Worm (Caenorhabditis elegans) whole organism, L2 larva: ENCODE results near the gene sprp-4.

Source experiments
- C34F6.9 ChIP-seq: fragments of 150-350 bp; optimal IDR thresholded peaks from 2 replicates; lab custom pipeline; 2014; ENCODE audit warnings: missing biosample characterization, missing genetic modification characterization
- F13H6.1 ChIP-seq: sonication (generic microtip); optimal IDR thresholded peaks from 2 replicates; lab custom pipeline; 2016; ENCODE audit warnings: missing genetic modification characterization, missing compliant biosample characterization
- R02D3.7 ChIP-seq: fragments of 150-350 bp; optimal IDR thresholded peaks from 2 replicates; lab custom pipeline; 2014; ENCODE audit warnings: missing biosample characterization, missing genetic modification characterization
- Y55F3AM.14 ChIP-seq: fragments of 200-800 bp; sonication (Bioruptor generic); optimal IDR thresholded peaks from 2 replicates; lab custom pipeline; 2018; ENCODE audit warnings: mild to moderate bottlenecking, missing genetic modification characterization, missing compliant biosample characterization
- ZK546.5 ChIP-seq: sonication (generic microtip); optimal IDR thresholded peaks from 2 replicates; lab custom pipeline; 2017; ENCODE audit warnings: missing biosample characterization, missing genetic modification characterization
- alr-1 ChIP-seq: fragments of 150-350 bp; optimal IDR thresholded peaks from 2 replicates; lab custom pipeline; 2014; ENCODE audit warnings: missing biosample characterization, missing genetic modification characterization
- ama-1 ChIP-seq: fragments of 150-350 bp; optimal IDR thresholded peaks from 2 replicates; lab custom pipeline; 2018; ENCODE audit warnings: inconsistent platforms
- blmp-1 ChIP-seq: sonication (generic microtip); optimal IDR thresholded peaks from 2 replicates; lab custom pipeline; 2017; ENCODE audit warnings: missing genetic modification characterization, mild to moderate bottlenecking, missing compliant biosample characterization, antibody characterized with exemption, moderate library complexity; ENCODE audit not compliant: insufficient read depth
- ceh-16 ChIP-seq: fragments of 150-350 bp; optimal IDR thresholded peaks from 2 replicates; lab custom pipeline; 2014; ENCODE audit warnings: missing biosample characterization, missing genetic modification characterization
- ceh-82 ChIP-seq: fragments of 150-350 bp; optimal IDR thresholded peaks from 2 replicates; lab custom pipeline; 2014; ENCODE audit warnings: missing biosample characterization, missing genetic modification characterization
- crh-2 ChIP-seq: sonication (generic microtip); optimal IDR thresholded peaks from 2 replicates; lab custom pipeline; 2017; ENCODE audit warnings: missing biosample characterization, missing genetic modification characterization
- dmd-4 ChIP-seq: sonication (generic microtip); optimal IDR thresholded peaks from 2 replicates; lab custom pipeline; 2017; ENCODE audit warnings: missing biosample characterization, missing genetic modification characterization
- egl-27 ChIP-seq: sonication (generic microtip); optimal IDR thresholded peaks from 3 replicates; lab custom pipeline; 2017; ENCODE audit warnings: missing biosample characterization, missing genetic modification reagents, missing genetic modification characterization
- elt-1 ChIP-seq: fragments of 150-350 bp; optimal IDR thresholded peaks from 2 replicates; lab custom pipeline; 2014; ENCODE audit warnings: missing biosample characterization, missing genetic modification characterization
- elt-3 ChIP-seq: sonication (generic microtip); optimal IDR thresholded peaks from 2 replicates; lab custom pipeline; 2017; ENCODE audit warnings: missing biosample characterization, missing genetic modification characterization
- fos-1 ChIP-seq: fragments of 150-350 bp; optimal IDR thresholded peaks from 2 replicates; lab custom pipeline; 2014; ENCODE audit warnings: missing biosample characterization, missing genetic modification characterization
- lin-11 ChIP-seq: fragments of 150-350 bp; sonication (generic microtip); optimal IDR thresholded peaks from 2 replicates; lab custom pipeline; 2014; ENCODE audit warnings: missing biosample characterization, missing genetic modification characterization, inconsistent platforms, mixed read lengths
- lin-13 ChIP-seq: fragments of 150-350 bp; optimal IDR thresholded peaks from 2 replicates; lab custom pipeline; 2014; ENCODE audit warnings: missing biosample characterization, missing genetic modification reagents, missing genetic modification characterization
- lin-39 ChIP-seq: fragments of 150-350 bp; optimal IDR thresholded peaks from 2 replicates; lab custom pipeline; 2014; ENCODE audit warnings: missing biosample characterization, missing genetic modification reagents, missing genetic modification characterization
- lsy-2 ChIP-seq, 2 experiments: fragments of 150-350 bp in 1 of 2; sonication (generic microtip) in 1 of 2; optimal IDR thresholded peaks; 2 replicates each; lab custom pipeline; 2014 to 2017; ENCODE audit warnings: missing biosample characterization in 2 of 2, missing genetic modification characterization in 2 of 2
- mab-5 ChIP-seq: fragments of 150-350 bp; optimal IDR thresholded peaks from 2 replicates; lab custom pipeline; 2014; ENCODE audit warnings: missing biosample characterization, missing genetic modification characterization
- mdl-1 ChIP-seq, 2 experiments: fragments of 150-350 bp in 1 of 2; sonication (generic microtip) in 1 of 2; optimal IDR thresholded peaks; 2 replicates each; lab custom pipeline; 2017; ENCODE audit warnings: missing biosample characterization in 2 of 2, missing genetic modification characterization in 2 of 2
- nhr-10 ChIP-seq: sonication (generic microtip); optimal IDR thresholded peaks from 2 replicates; lab custom pipeline; 2017; ENCODE audit warnings: missing biosample characterization, missing genetic modification characterization
- nhr-11 ChIP-seq: fragments of 150-350 bp; optimal IDR thresholded peaks from 2 replicates; lab custom pipeline; 2014; ENCODE audit warnings: missing biosample characterization, missing genetic modification characterization
- nhr-129 ChIP-seq: fragments of 150-350 bp; optimal IDR thresholded peaks from 2 replicates; lab custom pipeline; 2014; ENCODE audit warnings: missing biosample characterization, missing genetic modification characterization
- nhr-21 ChIP-seq: fragments of 150-350 bp; optimal IDR thresholded peaks from 2 replicates; lab custom pipeline; 2014; ENCODE audit warnings: missing biosample characterization, missing genetic modification characterization
- nhr-23 ChIP-seq: fragments of 150-350 bp; optimal IDR thresholded peaks from 2 replicates; lab custom pipeline; 2014; ENCODE audit warnings: missing biosample characterization, missing genetic modification reagents, missing genetic modification characterization
- nhr-237 ChIP-seq: fragments of 150-350 bp; optimal IDR thresholded peaks from 2 replicates; lab custom pipeline; 2014; ENCODE audit warnings: missing biosample characterization, missing genetic modification characterization
- nhr-25 ChIP-seq: fragments of 150-350 bp; sonication (generic microtip); optimal IDR thresholded peaks from 3 replicates; lab custom pipeline; 2014; ENCODE audit warnings: missing biosample characterization, missing genetic modification characterization
- nhr-6 ChIP-seq: fragments of 150-350 bp; optimal IDR thresholded peaks from 2 replicates; lab custom pipeline; 2014; ENCODE audit warnings: missing biosample characterization, missing genetic modification characterization
- nhr-77 ChIP-seq: fragments of 150-350 bp; optimal IDR thresholded peaks from 2 replicates; lab custom pipeline; 2014; ENCODE audit warnings: missing biosample characterization, missing genetic modification characterization
- peb-1 ChIP-seq: fragments of 150-350 bp; optimal IDR thresholded peaks from 2 replicates; lab custom pipeline; 2014; ENCODE audit warnings: missing biosample characterization, missing genetic modification characterization
- sem-4 ChIP-seq: fragments of 150-350 bp; optimal IDR thresholded peaks from 2 replicates; lab custom pipeline; 2014; ENCODE audit warnings: missing biosample characterization, missing genetic modification reagents, missing genetic modification characterization
- sma-3 ChIP-seq: sonication (generic microtip); optimal IDR thresholded peaks from 2 replicates; lab custom pipeline; 2016; ENCODE audit warnings: missing genetic modification reagents, missing genetic modification characterization, missing compliant biosample characterization
- sma-9 ChIP-seq, 2 experiments: fragments of 150-350 bp in 1 of 2; sonication (generic microtip) in 1 of 2; optimal IDR thresholded peaks; 2 replicates each; lab custom pipeline; 2014 to 2016; ENCODE audit warnings: missing genetic modification characterization in 2 of 2, mild to moderate bottlenecking in 1 of 2, missing biosample characterization in 1 of 2, missing compliant biosample characterization in 1 of 2, missing genetic modification reagents in 1 of 2, moderate library complexity in 1 of 2
- unc-55 ChIP-seq: fragments of 150-350 bp; sonication (generic microtip); optimal IDR thresholded peaks from 3 replicates; lab custom pipeline; 2014; ENCODE audit warnings: missing biosample characterization, missing genetic modification reagents, missing genetic modification characterization
- zag-1 ChIP-seq: fragments of 150-350 bp; optimal IDR thresholded peaks from 2 replicates; lab custom pipeline; 2014; ENCODE audit warnings: missing biosample characterization, missing genetic modification characterization
- ztf-1 ChIP-seq: fragments of 200-800 bp; sonication (Bioruptor generic); conservative IDR thresholded peaks from 2 replicates; pipeline ENCODE4 v1.3.6; 2022; ENCODE audit warnings: missing genetic modification characterization, missing compliant biosample characterization
- ztf-11 ChIP-seq: sonication (generic microtip); optimal IDR thresholded peaks from 2 replicates; lab custom pipeline; 2017; ENCODE audit warnings: missing biosample characterization, missing genetic modification characterization

sprp-4 gene

ce11 chrX:8810908-8811307 is 42.5 kb downstream of the sprp-4 start, which contains the start of gene R04E5.9 (continued):
- TF ChIP-seq ama-1 = peak; percentile 7
- TF ChIP-seq peb-1 (tag; lab: Kevin White, UChicago) = peak; percentile 13
- peak; percentile 64 for TF ChIP-seq nhr-25 (tag; lab: Kevin White, UChicago)
- no peak for TF ChIP-seq elt-3
- TF ChIP-seq nhr-6 (tag; lab: Kevin White, UChicago) = peak; percentile 42
- no peak for TF ChIP-seq nhr-237 (tag; lab: Kevin White, UChicago)
- no peak for TF ChIP-seq nhr-10 (tag; lab: Kevin White, UChicago)
- TF ChIP-seq sma-3 (GFP tag; lab: Kevin White, UChicago) = peak; percentile 72
- peak; percentile 83 for TF ChIP-seq lin-13
- peak; percentile 92 for TF ChIP-seq F13H6.1 (tag; lab: Kevin White, UChicago)
- peak; percentile 93 for TF ChIP-seq nhr-129 (tag; lab: Kevin White, UChicago)
- no peak for TF ChIP-seq ztf-11
- peak; percentile 86 for TF ChIP-seq egl-27 (tag; lab: Kevin White, UChicago)
- TF ChIP-seq dmd-4 (tag; lab: Kevin White, UChicago) = no peak

ce11 chrX:8808740-8809139 is 44.7 kb downstream of the sprp-4 start:
- TF ChIP-seq C34F6.9 (tag; lab: Kevin White, UChicago) (no peak), Y55F3AM.14 (no peak), egl-27 (tag; lab: Kevin White, UChicago) (no peak), nhr-6 (tag; lab: Kevin White, UChicago) (no peak), nhr-77 (tag; lab: Kevin White, UChicago) (no peak), fos-1 (tag; lab: Kevin White, UChicago) (no peak), crh-2 (tag; lab: Kevin White, UChicago) (no peak), nhr-25 (tag; lab: Kevin White, UChicago) (no peak), unc-55 (peak; percentile 36)

DNA sequence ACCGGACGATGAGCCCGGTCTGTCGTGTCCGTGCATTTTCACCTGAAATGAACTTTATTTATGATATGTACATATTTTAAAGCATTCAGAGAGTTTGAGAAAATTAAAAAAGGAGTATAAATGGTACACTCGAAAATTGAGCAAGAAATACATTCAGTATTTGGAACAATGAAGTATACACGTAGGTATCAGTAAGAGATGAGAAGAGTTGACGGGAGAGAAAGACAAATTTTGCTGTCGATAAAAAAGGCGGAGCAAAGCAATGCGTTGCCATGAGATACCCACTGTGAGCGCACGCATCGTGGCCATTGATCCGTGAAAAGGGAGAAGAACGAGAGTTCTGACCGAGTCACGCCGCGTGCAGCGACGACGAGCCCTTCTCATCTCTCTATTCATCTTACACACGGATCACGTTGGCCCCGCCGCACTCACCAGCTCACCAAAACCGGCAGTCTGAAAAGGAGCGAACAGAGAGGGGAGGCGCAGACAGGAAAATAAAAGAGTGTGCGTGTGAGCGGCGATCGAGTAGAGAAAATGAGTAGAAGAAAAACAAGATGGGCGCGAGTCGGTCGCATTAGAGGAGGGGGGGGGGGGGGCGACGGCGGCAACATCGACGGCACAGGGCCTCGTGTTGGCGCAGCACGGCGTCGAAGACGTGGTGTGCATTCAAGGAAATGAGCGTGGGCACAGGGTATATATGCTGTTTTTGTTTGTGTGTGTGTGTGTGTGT is 47.2 kb downstream of the sprp-4 start, which contains the start of gene R04E5.8:
TSS of gene R04E5.8 (minus strand) at position 51 of the 730 bp plus-strand sequence.
- TF ChIP-seq F13H6.1 (tag; lab: Kevin White, UChicago) = peak; percentile 41
- peak; percentile 12 for TF ChIP-seq nhr-21 (tag; lab: Kevin White, UChicago)
- peak; percentile 39 for TF ChIP-seq Y55F3AM.14
- peak; percentile 48 for TF ChIP-seq zag-1 (tag; lab: Kevin White, UChicago)
- peak; percentile 18 for TF ChIP-seq sma-9 (GFP tag; optimal IDR thresholded peaks at IDR 0.05; lab: Kevin White, UChicago)
- TF ChIP-seq sma-9 (tag; optimal IDR thresholded peaks at IDR 0.05; lab: Kevin White, UChicago) = no peak
- peak in 1 of 2 experiments; percentile 40 for TF ChIP-seq mdl-1 (tag; optimal IDR thresholded peaks at IDR 0.05; lab: Kevin White, UChicago)
- peak; percentile 37 for TF ChIP-seq C34F6.9 (tag; lab: Kevin White, UChicago)
- TF ChIP-seq lsy-2 (tag; optimal IDR thresholded peaks at IDR 0.05; lab: Kevin White, UChicago) = peak in 1 of 2 experiments; percentile 22
- no peak for TF ChIP-seq elt-3
- TF ChIP-seq ZK546.5 (tag; lab: Kevin White, UChicago) = no peak
- peak; percentile 43 for TF ChIP-seq lin-13
- TF ChIP-seq nhr-6 (tag; lab: Kevin White, UChicago) = no peak
- peak; percentile 31 for TF ChIP-seq unc-55
- TF ChIP-seq nhr-129 (tag; lab: Kevin White, UChicago) = peak; percentile 30
- peak; percentile 35 for TF ChIP-seq lin-11

- TF ChIP-seq lin-11 (no peak), lin-39 (no peak), sma-3 (GFP tag; lab: Kevin White, UChicago) (no peak), lsy-2 (tag; optimal IDR thresholded peaks at IDR 0.05; lab: Kevin White, UChicago) (no peak), R02D3.7 (no peak)
These were observed 47.9 kb downstream of the sprp-4 start for ce11 chrX:8805475-8805874.

- no peak for TF ChIP-seq F13H6.1 (tag; lab: Kevin White, UChicago)
- no peak for TF ChIP-seq nhr-23 (tag; lab: Kevin White, UChicago)
- TF ChIP-seq ceh-16 (tag; lab: Kevin White, UChicago) = no peak
- TF ChIP-seq elt-1 = no peak
- TF ChIP-seq crh-2 (tag; lab: Kevin White, UChicago) = no peak
- TF ChIP-seq lin-39 = no peak
- peak in 1 of 2 experiments; percentile 7 for TF ChIP-seq mdl-1 (tag; optimal IDR thresholded peaks at IDR 0.05; lab: Kevin White, UChicago)
- TF ChIP-seq nhr-21 (tag; lab: Kevin White, UChicago) = no peak
- no peak for TF ChIP-seq lin-11
- no peak for TF ChIP-seq ztf-1
- TF ChIP-seq nhr-11 (tag; lab: Kevin White, UChicago) = no peak
- no peak for TF ChIP-seq sem-4 (tag; lab: Kevin White, UChicago)
- TF ChIP-seq nhr-10 (tag; lab: Kevin White, UChicago) = no peak
- no peak for TF ChIP-seq mab-5 (tag; lab: Kevin White, UChicago)
- TF ChIP-seq ceh-82 (tag; lab: Kevin White, UChicago) = no peak
- TF ChIP-seq ZK546.5 (tag; lab: Kevin White, UChicago) = no peak
- no peak for TF ChIP-seq blmp-1 (tag; lab: Kevin White, UChicago)
- TF ChIP-seq nhr-129 (tag; lab: Kevin White, UChicago) = no peak
- TF ChIP-seq ama-1 = no peak
- TF ChIP-seq C34F6.9 (tag; lab: Kevin White, UChicago) = peak; percentile 20
- peak in 1 of 2 experiments; percentile 40 for TF ChIP-seq lsy-2 (tag; optimal IDR thresholded peaks at IDR 0.05; lab: Kevin White, UChicago)
- TF ChIP-seq peb-1 (tag; lab: Kevin White, UChicago) = no peak
- TF ChIP-seq egl-27 (tag; lab: Kevin White, UChicago) = peak; percentile 32
- TF ChIP-seq lin-13 = no peak
- no peak for TF ChIP-seq elt-3
- TF ChIP-seq nhr-6 (tag; lab: Kevin White, UChicago) = no peak
- TF ChIP-seq ztf-11 = no peak
- no peak for TF ChIP-seq alr-1 (tag; lab: Kevin White, UChicago)
- TF ChIP-seq sma-9 (GFP tag; optimal IDR thresholded peaks at IDR 0.05; lab: Kevin White, UChicago) = peak; percentile 46
- TF ChIP-seq sma-9 (tag; optimal IDR thresholded peaks at IDR 0.05; lab: Kevin White, UChicago) = no peak
These were observed 52.4 kb downstream of the sprp-4 start for ce11 chrX:8800983-8801382.
